Worm (Caenorhabditis elegans): ENCODE results near the gene aagr-3.

- TF ChIP-seq rnt-1 (tag; optimal IDR thresholded peaks at IDR 0.05) (no peak), sup-37 (GFP tag; optimal IDR thresholded peaks at IDR 0.05) (no peak), mdl-1 (tag; optimal IDR thresholded peaks at IDR 0.05) (no peak), nhr-12 (tag; optimal IDR thresholded peaks at IDR 0.05) (no peak), egl-27 (tag; optimal IDR thresholded peaks at IDR 0.05) (no peak), nhr-28 (tag; optimal IDR thresholded peaks at IDR 0.05) (no peak), unc-30 (tag; optimal IDR thresholded peaks at IDR 0.05) (no peak), snpc-4 (tag; optimal IDR thresholded peaks at IDR 0.05) (no peak), nhr-76 (tag; optimal IDR thresholded peaks at IDR 0.05) (no peak), lin-39 (tag; optimal IDR thresholded peaks at IDR 0.05) (no peak)
These were observed 26.6 kb downstream of the aagr-3 start, which contains the start of gene xbx-6 for ce11 chrV:9702755-9703154.
